Worm (Caenorhabditis elegans): Measurements from ENCODE around the gene T19H12.3.

The T19H12.3 gene

DNA sequence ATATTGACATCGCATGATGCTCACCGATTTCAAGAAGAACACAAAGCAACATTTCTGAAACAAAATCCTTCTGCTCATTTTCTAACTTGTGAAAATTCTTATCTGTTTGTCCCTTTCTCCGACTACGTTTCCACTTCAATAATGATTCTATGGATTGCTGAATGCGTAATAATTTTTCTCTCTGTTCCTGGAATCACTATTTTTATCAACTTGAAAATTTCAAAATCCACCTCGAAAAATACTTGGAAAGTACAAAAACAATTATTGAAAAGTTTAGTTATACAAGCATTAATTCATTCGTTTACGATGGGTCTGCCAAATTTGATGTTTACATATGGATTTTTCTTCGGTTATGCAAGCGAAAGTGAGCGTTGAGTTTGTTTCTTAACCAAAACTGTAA, 36.6 kb downstream of the T19H12.3 start, which contains the start of gene srh-22:
srh-22 (plus strand) TSS at position 301 of the 400 bp plus-strand sequence.
- no peak for TF ChIP-seq hnd-1 (tag; optimal IDR thresholded peaks at IDR 0.05)
- TF ChIP-seq ets-7 (tag; optimal IDR thresholded peaks at IDR 0.05): no peak
- TF ChIP-seq tbx-11 (GFP tag; IDR thresholded peaks at IDR 0.05): no peak
- TF ChIP-seq B0310.2 (tag; optimal IDR thresholded peaks at IDR 0.05): no peak
- no peak for TF ChIP-seq tra-4 (tag; optimal IDR thresholded peaks at IDR 0.05)
- no peak for TF ChIP-seq pes-1 (GFP tag; IDR thresholded peaks at IDR 0.05)
- TF ChIP-seq hmg-4 (GFP tag; optimal IDR thresholded peaks at IDR 0.05): no peak
- TF ChIP-seq ceh-13 (GFP tag; optimal IDR thresholded peaks at IDR 0.05): no peak
- no peak for TF ChIP-seq hmbx-1 (tag; optimal IDR thresholded peaks at IDR 0.05)
- TF ChIP-seq F13C5.2 (tag; optimal IDR thresholded peaks at IDR 0.05): no peak
- TF ChIP-seq tbx-37 (GFP tag; conservative IDR thresholded peaks at IDR 0.05): no peak
- TF ChIP-seq ama-1 (optimal IDR thresholded peaks at IDR 0.05): no peak
- TF ChIP-seq ceh-36 (tag; optimal IDR thresholded peaks at IDR 0.05): no peak
- no peak for TF ChIP-seq flt-1 (GFP tag; IDR thresholded peaks at IDR 0.05)
- no peak for TF ChIP-seq scrt-1 (GFP tag; IDR thresholded peaks at IDR 0.05)
- TF ChIP-seq aly-1 (tag; optimal IDR thresholded peaks at IDR 0.05): no peak
- no peak for TF ChIP-seq sea-1 (GFP tag; conservative IDR thresholded peaks at IDR 0.05)

DNA sequence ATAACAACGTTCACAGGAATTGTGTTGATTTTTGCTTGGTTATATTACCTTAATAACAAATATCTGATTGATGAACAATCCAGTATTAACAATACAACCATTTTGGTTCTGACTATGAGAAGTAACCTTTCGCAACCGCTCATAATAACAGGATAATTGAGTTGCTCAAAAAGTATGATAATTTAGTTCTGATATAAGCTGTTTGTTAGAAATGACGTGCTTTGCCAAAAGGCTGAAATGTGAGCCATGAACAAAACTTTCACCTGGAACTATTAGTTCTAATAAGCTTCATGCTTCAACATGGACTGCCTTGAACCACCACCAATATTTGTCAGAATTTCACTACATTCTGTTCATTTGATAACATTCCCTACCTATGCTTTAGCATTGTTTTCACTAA, 39.1 kb downstream of the T19H12.3 start, which contains the start of gene srh-20:
srh-20 (plus strand) TSS at position 301 of the 400 bp plus-strand sequence.
- TF ChIP-seq tbx-37 (GFP tag; conservative IDR thresholded peaks at IDR 0.05) (no peak), hmg-4 (GFP tag; optimal IDR thresholded peaks at IDR 0.05) (no peak), hnd-1 (tag; optimal IDR thresholded peaks at IDR 0.05) (no peak), ama-1 (optimal IDR thresholded peaks at IDR 0.05) (no peak), B0310.2 (tag; optimal IDR thresholded peaks at IDR 0.05) (no peak), ceh-36 (tag; optimal IDR thresholded peaks at IDR 0.05) (no peak), tbx-11 (GFP tag; IDR thresholded peaks at IDR 0.05) (no peak), hmbx-1 (tag; optimal IDR thresholded peaks at IDR 0.05) (no peak), sea-1 (GFP tag; conservative IDR thresholded peaks at IDR 0.05) (no peak), ceh-13 (GFP tag; optimal IDR thresholded peaks at IDR 0.05) (no peak), pes-1 (GFP tag; IDR thresholded peaks at IDR 0.05) (no peak), flt-1 (GFP tag; IDR thresholded peaks at IDR 0.05) (no peak), tra-4 (tag; optimal IDR thresholded peaks at IDR 0.05) (no peak), scrt-1 (GFP tag; IDR thresholded peaks at IDR 0.05) (no peak), ets-7 (tag; optimal IDR thresholded peaks at IDR 0.05) (no peak), F13C5.2 (tag; optimal IDR thresholded peaks at IDR 0.05) (no peak), aly-1 (tag; optimal IDR thresholded peaks at IDR 0.05) (no peak)

DNA sequence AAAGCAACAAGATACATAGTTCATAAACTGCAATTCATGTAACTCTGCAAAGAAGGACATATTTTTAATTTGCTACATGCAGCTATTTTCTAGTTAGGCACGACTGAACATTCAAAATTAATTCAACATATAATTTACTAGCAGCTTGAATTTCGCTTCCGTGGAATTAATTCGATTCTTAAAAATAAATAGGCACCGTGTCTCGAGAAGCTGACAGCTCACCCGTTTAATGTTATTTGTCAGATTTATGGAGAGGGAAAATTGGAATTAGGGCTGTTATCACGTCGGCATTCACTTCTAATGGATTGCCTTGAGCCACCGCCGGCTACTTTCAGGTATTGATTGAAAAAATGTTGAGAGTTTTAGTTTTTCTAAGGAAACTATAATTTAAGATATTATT, 40.9 kb downstream of the T19H12.3 start, which contains the start of gene srh-21:
srh-21 (plus strand) TSS at position 301 of the 400 bp plus-strand sequence.
- TF ChIP-seq hmbx-1 (tag; optimal IDR thresholded peaks at IDR 0.05): no peak
- TF ChIP-seq hnd-1 (tag; optimal IDR thresholded peaks at IDR 0.05): no peak
- TF ChIP-seq tbx-11 (GFP tag; IDR thresholded peaks at IDR 0.05): no peak
- TF ChIP-seq ceh-36 (tag; optimal IDR thresholded peaks at IDR 0.05): no peak
- TF ChIP-seq tbx-37 (GFP tag; conservative IDR thresholded peaks at IDR 0.05): no peak
- no peak for TF ChIP-seq ets-7 (tag; optimal IDR thresholded peaks at IDR 0.05)
- TF ChIP-seq ama-1 (optimal IDR thresholded peaks at IDR 0.05): no peak
- no peak for TF ChIP-seq tra-4 (tag; optimal IDR thresholded peaks at IDR 0.05)
- no peak for TF ChIP-seq aly-1 (tag; optimal IDR thresholded peaks at IDR 0.05)
- no peak for TF ChIP-seq scrt-1 (GFP tag; IDR thresholded peaks at IDR 0.05)
- TF ChIP-seq ceh-13 (GFP tag; optimal IDR thresholded peaks at IDR 0.05): no peak
- TF ChIP-seq hmg-4 (GFP tag; optimal IDR thresholded peaks at IDR 0.05): no peak
- no peak for TF ChIP-seq sea-1 (GFP tag; conservative IDR thresholded peaks at IDR 0.05)
- TF ChIP-seq B0310.2 (tag; optimal IDR thresholded peaks at IDR 0.05): no peak
- TF ChIP-seq flt-1 (GFP tag; IDR thresholded peaks at IDR 0.05): no peak
- no peak for TF ChIP-seq F13C5.2 (tag; optimal IDR thresholded peaks at IDR 0.05)
- no peak for TF ChIP-seq pes-1 (GFP tag; IDR thresholded peaks at IDR 0.05)

DNA sequence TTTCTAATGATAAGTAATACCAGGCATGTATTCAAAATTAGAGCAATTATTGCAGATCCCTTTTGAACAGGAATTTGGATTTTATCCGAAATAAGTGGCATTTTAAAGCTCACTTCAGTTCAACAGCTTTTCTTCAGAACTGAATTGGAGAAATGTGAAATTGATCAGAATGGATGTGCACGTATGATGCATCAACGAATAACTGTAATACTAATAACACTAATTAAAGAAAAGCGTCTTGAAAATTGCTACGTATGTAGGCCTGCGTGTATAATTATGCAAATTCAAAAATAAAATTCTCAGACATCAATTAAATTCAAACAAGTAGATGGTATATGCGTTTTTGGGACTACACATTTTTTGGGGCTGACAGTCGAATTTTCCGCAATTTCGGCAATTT, 44.4 kb downstream of the T19H12.3 start, which contains the start of gene str-205:
str-205 (minus strand) TSS at position 101 of the 400 bp plus-strand sequence.
- TF ChIP-seq ama-1 (optimal IDR thresholded peaks at IDR 0.05) (no peak), flt-1 (GFP tag; IDR thresholded peaks at IDR 0.05) (no peak), hmbx-1 (tag; optimal IDR thresholded peaks at IDR 0.05) (no peak), hnd-1 (tag; optimal IDR thresholded peaks at IDR 0.05) (no peak), hmg-4 (GFP tag; optimal IDR thresholded peaks at IDR 0.05) (no peak)

DNA sequence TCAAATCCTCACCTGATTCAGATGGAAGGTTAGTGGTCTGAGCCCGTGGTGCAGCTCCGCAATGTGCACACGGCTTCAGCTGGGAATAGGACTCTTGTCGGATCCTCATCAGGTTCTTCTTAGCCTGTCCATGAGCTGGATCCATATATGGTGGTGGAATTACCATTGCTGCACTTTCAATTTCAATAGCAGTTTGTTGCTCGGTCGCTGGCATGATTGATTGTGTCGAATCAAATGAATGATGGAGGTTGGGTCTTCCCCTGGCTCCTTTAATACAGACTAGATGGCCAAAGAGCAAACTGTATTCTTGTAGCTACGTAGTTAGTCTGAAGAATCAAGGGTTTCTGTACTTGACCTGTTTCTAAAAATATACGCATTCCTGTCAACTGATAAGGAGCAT, 47.3 kb downstream of the T19H12.3 start, which contains the start of gene C02E7.10:
C02E7.10 (minus strand) TSS at position 232 of the 400 bp plus-strand sequence.
- no peak for TF ChIP-seq tbx-37 (GFP tag; conservative IDR thresholded peaks at IDR 0.05)
- no peak for TF ChIP-seq scrt-1 (GFP tag; IDR thresholded peaks at IDR 0.05)
- no peak for TF ChIP-seq flt-1 (GFP tag; IDR thresholded peaks at IDR 0.05)
- no peak for TF ChIP-seq ets-7 (tag; optimal IDR thresholded peaks at IDR 0.05)
- TF ChIP-seq F13C5.2 (tag; optimal IDR thresholded peaks at IDR 0.05): no peak
- TF ChIP-seq sea-1 (GFP tag; conservative IDR thresholded peaks at IDR 0.05): no peak
- no peak for TF ChIP-seq aly-1 (tag; optimal IDR thresholded peaks at IDR 0.05)
- no peak for TF ChIP-seq tra-4 (tag; optimal IDR thresholded peaks at IDR 0.05)
- no peak for TF ChIP-seq ama-1 (optimal IDR thresholded peaks at IDR 0.05)
- no peak for TF ChIP-seq hmg-4 (GFP tag; optimal IDR thresholded peaks at IDR 0.05)
- no peak for TF ChIP-seq hmbx-1 (tag; optimal IDR thresholded peaks at IDR 0.05)
- no peak for TF ChIP-seq ceh-36 (tag; optimal IDR thresholded peaks at IDR 0.05)
- TF ChIP-seq ceh-13 (GFP tag; optimal IDR thresholded peaks at IDR 0.05): no peak
- no peak for TF ChIP-seq pes-1 (GFP tag; IDR thresholded peaks at IDR 0.05)
- no peak for TF ChIP-seq B0310.2 (tag; optimal IDR thresholded peaks at IDR 0.05)
- TF ChIP-seq tbx-11 (GFP tag; IDR thresholded peaks at IDR 0.05): no peak
- TF ChIP-seq hnd-1 (tag; optimal IDR thresholded peaks at IDR 0.05): no peak

DNA sequence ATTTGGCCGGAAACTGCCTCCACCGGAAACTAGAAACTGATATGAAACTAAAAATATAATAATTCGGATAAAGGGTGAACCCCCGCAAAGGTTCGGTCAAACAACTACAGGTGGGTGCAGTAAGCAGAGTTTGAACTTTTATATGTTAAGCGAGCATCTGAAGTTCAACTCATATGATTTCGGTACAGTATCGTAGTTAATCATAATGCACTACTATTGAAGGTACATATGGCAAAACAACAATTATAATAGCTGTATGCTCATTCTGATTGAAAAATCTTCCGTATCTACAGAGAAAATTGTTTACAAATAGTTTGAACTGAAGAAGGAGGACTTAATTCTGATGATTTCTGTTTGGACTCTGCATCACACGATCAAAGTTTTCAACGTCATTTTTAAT, 47.8 kb downstream of the T19H12.3 start:
- TF ChIP-seq tbx-37 (GFP tag; conservative IDR thresholded peaks at IDR 0.05): no peak
- TF ChIP-seq scrt-1 (GFP tag; IDR thresholded peaks at IDR 0.05): no peak
- TF ChIP-seq B0310.2 (tag; optimal IDR thresholded peaks at IDR 0.05): no peak
- no peak for TF ChIP-seq hmg-4 (GFP tag; optimal IDR thresholded peaks at IDR 0.05)
- TF ChIP-seq aly-1 (tag; optimal IDR thresholded peaks at IDR 0.05): no peak
- no peak for TF ChIP-seq sea-1 (GFP tag; conservative IDR thresholded peaks at IDR 0.05)
- TF ChIP-seq hmbx-1 (tag; optimal IDR thresholded peaks at IDR 0.05): no peak

DNA sequence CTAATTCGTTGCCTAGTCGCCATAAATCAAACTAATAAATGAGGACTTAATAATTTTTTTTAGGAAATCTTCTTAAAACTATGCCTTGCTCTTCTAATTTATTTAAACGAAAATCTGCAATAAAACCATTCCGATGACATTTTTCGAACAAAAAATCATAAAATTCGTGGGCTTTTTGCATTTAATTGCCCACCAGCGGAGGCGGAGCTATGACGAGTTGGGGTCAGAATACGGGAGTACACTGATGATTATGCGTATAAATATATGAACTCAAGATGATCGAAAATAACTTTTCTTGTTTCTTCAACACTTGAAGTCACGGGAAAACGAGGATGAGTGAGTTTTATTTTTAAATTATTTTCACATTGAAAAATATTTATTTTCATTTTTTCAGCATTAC, 48.9 kb downstream of the T19H12.3 start, which contains the start of gene catp-2:
catp-2 (plus strand) TSS at position 301 of the 400 bp plus-strand sequence.
- TF ChIP-seq tbx-37 (GFP tag; conservative IDR thresholded peaks at IDR 0.05) (no peak), pes-1 (GFP tag; IDR thresholded peaks at IDR 0.05) (no peak), ama-1 (optimal IDR thresholded peaks at IDR 0.05) (no peak), B0310.2 (tag; optimal IDR thresholded peaks at IDR 0.05) (no peak), flt-1 (GFP tag; IDR thresholded peaks at IDR 0.05) (no peak), hnd-1 (tag; optimal IDR thresholded peaks at IDR 0.05) (no peak), ceh-36 (tag; optimal IDR thresholded peaks at IDR 0.05) (no peak), hmbx-1 (tag; optimal IDR thresholded peaks at IDR 0.05) (no peak), scrt-1 (GFP tag; IDR thresholded peaks at IDR 0.05) (no peak), F13C5.2 (tag; optimal IDR thresholded peaks at IDR 0.05) (no peak)

Data from whole organism, early embryonic.